Worm (Caenorhabditis elegans): Measurements from ENCODE around the gene msi-1.

- TF ChIP-seq mdl-1 (tag; optimal IDR thresholded peaks at IDR 0.05) = no peak
- TF ChIP-seq zag-1 (tag; optimal IDR thresholded peaks at IDR 0.05) = no peak
- TF ChIP-seq daf-12 (tag; optimal IDR thresholded peaks at IDR 0.05) = no peak
- no peak for TF ChIP-seq elt-3 (tag; optimal IDR thresholded peaks at IDR 0.05)
Observed at ce11 chrIII:3978438-3978837, 2.2 kb upstream of the msi-1 start.

Data from whole organism, L3 larva.